Fruit fly (Drosophila melanogaster): ENCODE data around the gene CG13912.

- TF ChIP-seq bab1 (GFP tag; optimal IDR thresholded peaks at IDR 0.05) (no peak), Crg-1 (GFP tag; optimal IDR thresholded peaks at IDR 0.05) (no peak), kay (GFP tag; ENCODE audit: borderline replicate concordance) (no peak), CG7045 (GFP tag; optimal IDR thresholded peaks at IDR 0.05) (no peak), ovo (GFP tag; optimal IDR thresholded peaks at IDR 0.05) (no peak), tj (GFP tag; optimal IDR thresholded peaks at IDR 0.05) (no peak), cnc (optimal IDR thresholded peaks at IDR 0.05) (no peak), CG11617 (GFP tag; optimal IDR thresholded peaks at IDR 0.05) (no peak)
Observed at dm6 chr3L:1183467-1183866, 5.9 kb upstream of the CG13912 start.
